Fruit fly (Drosophila melanogaster) whole organism, embryonic: Measurements from ENCODE around the gene CG34417.

Source experiments
- CG14965 ChIP-seq: fragments of 200-800 bp; sonication (Bioruptor generic); optimal IDR thresholded peaks from 2 replicates; lab custom pipeline; 2016; ENCODE audit warnings: missing biosample characterization, missing genetic modification characterization, borderline replicate concordance
- CG34422 ChIP-seq: fragments of 200-800 bp; sonication (Bioruptor generic); IDR thresholded peaks from 3 replicates; pipeline ENCODE4 v1.3.6; 2022; ENCODE audit warnings: missing biosample characterization, missing genetic modification characterization
- Ets97D ChIP-seq: fragments of 200-800 bp; sonication (Bioruptor generic); optimal IDR thresholded peaks from 3 replicates; lab custom pipeline; 2016; ENCODE audit warnings: missing biosample characterization, missing genetic modification characterization
- row ChIP-seq: fragments of 200-800 bp; sonication (Bioruptor generic); IDR thresholded peaks from 3 replicates; pipeline ENCODE4 v1.3.6; 2022; ENCODE audit warnings: missing biosample characterization, missing genetic modification characterization

DNA sequence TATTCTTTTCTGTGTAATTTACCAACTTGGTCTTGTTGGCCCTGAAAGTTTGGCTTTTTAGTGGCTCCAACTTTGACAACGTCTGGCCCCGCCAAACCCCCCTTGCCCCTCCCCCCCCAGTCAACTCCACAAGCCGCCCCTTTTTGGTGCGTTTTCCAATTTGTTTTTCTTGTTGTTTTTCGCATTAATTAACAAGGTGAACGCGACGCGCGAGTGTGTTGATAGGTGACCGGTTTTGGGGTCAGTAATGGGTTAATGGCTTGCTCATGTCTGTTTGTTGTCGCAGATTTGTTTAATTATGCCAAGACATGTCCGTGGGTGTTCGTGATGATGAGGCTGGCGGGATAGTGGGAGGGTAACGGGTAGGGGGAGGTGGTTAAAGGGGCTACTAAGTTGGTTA, 76.2 kb downstream of the CG34417 start:
- no peak for TF ChIP-seq CG34422 (GFP tag; lab: Robert Waterston, UW)
- TF ChIP-seq Ets97D (GFP tag; lab: Kevin White, UChicago): no peak
- TF ChIP-seq row (GFP tag; lab: Robert Waterston, UW): no peak
- no peak for TF ChIP-seq CG14965 (GFP tag; lab: Kevin White, UChicago)
